Worm (Caenorhabditis elegans) whole organism, early embryonic: ENCODE results near the gene lys-7.

Experiments used
- B0310.2 ChIP-seq: sonication (generic microtip); optimal IDR thresholded peaks from 2 replicates; lab custom pipeline; 2016; ENCODE audit warnings: mild to moderate bottlenecking, missing genetic modification characterization, missing compliant biosample characterization
- F13C5.2 ChIP-seq: sonication (generic microtip); optimal IDR thresholded peaks from 2 replicates; lab custom pipeline; 2017; ENCODE audit warnings: mild to moderate bottlenecking, missing genetic modification characterization, inconsistent platforms, missing compliant biosample characterization
- aly-1 ChIP-seq: sonication (generic microtip); optimal IDR thresholded peaks from 2 replicates; lab custom pipeline; 2016; ENCODE audit warnings: missing genetic modification characterization, missing compliant biosample characterization
- ama-1 ChIP-seq: fragments of 150-350 bp; optimal IDR thresholded peaks from 2 replicates; lab custom pipeline; 2014
- ceh-13 ChIP-seq: fragments of 200-800 bp; sonication (Bioruptor generic); optimal IDR thresholded peaks from 2 replicates; lab custom pipeline; 2018; ENCODE audit warnings: mild to moderate bottlenecking, missing genetic modification characterization, missing compliant biosample characterization
- ceh-36 ChIP-seq: sonication (generic microtip); optimal IDR thresholded peaks from 2 replicates; lab custom pipeline; 2016; ENCODE audit warnings: missing genetic modification characterization, inconsistent platforms, missing compliant biosample characterization
- ets-7 ChIP-seq: sonication (generic microtip); optimal IDR thresholded peaks from 2 replicates; lab custom pipeline; 2016; ENCODE audit warnings: missing genotype, missing genetic modification characterization, missing compliant biosample characterization
- flt-1 ChIP-seq: fragments of 200-800 bp; sonication (Bioruptor generic); IDR thresholded peaks from 2 replicates; pipeline ENCODE4 v1.3.6; 2022; ENCODE audit warnings: missing genetic modification characterization, missing compliant biosample characterization
- hmbx-1 ChIP-seq: sonication (generic microtip); optimal IDR thresholded peaks from 2 replicates; lab custom pipeline; 2016; ENCODE audit warnings: mild to moderate bottlenecking, missing genetic modification characterization, missing compliant biosample characterization
- hmg-4 ChIP-seq: fragments of 200-800 bp; sonication (Bioruptor generic); optimal IDR thresholded peaks from 2 replicates; lab custom pipeline; 2018; ENCODE audit warnings: mild to moderate bottlenecking, missing genetic modification characterization, missing compliant biosample characterization
- hnd-1 ChIP-seq: sonication (generic microtip); optimal IDR thresholded peaks from 2 replicates; lab custom pipeline; 2016; ENCODE audit warnings: missing genetic modification characterization, missing compliant biosample characterization
- pes-1 ChIP-seq: fragments of 200-800 bp; sonication (Bioruptor generic); IDR thresholded peaks from 2 replicates; pipeline ENCODE4 v1.3.6; 2022; ENCODE audit warnings: missing genetic modification reagents, missing genetic modification characterization, missing compliant biosample characterization
- scrt-1 ChIP-seq: fragments of 200-800 bp; sonication (Bioruptor generic); IDR thresholded peaks from 2 replicates; pipeline ENCODE4 v1.3.6; 2022; ENCODE audit warnings: missing genetic modification characterization, missing compliant biosample characterization
- sea-1 ChIP-seq: fragments of 200-800 bp; sonication (Bioruptor generic); conservative IDR thresholded peaks from 2 replicates; pipeline ENCODE4 v1.3.6; 2022; ENCODE audit warnings: missing genetic modification characterization, missing compliant biosample characterization
- tbx-11 ChIP-seq: fragments of 200-800 bp; sonication (Bioruptor generic); IDR thresholded peaks from 2 replicates; pipeline ENCODE4 v1.3.6; 2022; ENCODE audit warnings: missing genetic modification characterization, missing compliant biosample characterization
- tbx-37 ChIP-seq: fragments of 200-800 bp; sonication (Bioruptor generic); conservative IDR thresholded peaks from 2 replicates; pipeline ENCODE4 v1.3.6; 2022; ENCODE audit warnings: missing genetic modification reagents, missing genetic modification characterization, missing compliant biosample characterization
- tra-4 ChIP-seq: sonication (generic microtip); optimal IDR thresholded peaks from 2 replicates; lab custom pipeline; 2017; ENCODE audit warnings: missing genetic modification characterization, missing compliant biosample characterization

lys-7 gene

DNA sequence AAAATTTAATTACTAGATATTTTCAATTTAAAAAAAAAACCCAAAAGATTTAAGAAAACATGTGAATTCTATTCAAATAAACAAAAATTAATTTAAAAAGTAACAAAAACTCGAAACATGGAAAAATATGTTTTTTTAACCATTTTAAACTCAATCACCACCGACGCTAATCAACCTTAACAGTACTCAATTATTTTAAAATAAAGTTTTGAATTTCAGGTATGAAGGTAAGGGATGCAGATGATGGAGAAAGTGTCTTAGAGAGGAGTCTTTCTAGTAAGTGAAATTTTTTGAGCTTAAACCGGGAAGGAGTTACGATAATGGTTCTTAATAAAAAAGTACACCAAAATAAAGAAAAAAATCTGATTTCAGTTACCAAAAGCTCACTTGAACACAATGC lies 18.9 kb downstream of the lys-7 start, which contains the start of gene slc-28.1:
TSS of gene slc-28.1 (plus strand) at position 301 of the 400 bp plus-strand sequence.
- TF ChIP-seq B0310.2 (no peak), hmg-4 (GFP tag; lab: Kevin White, UChicago) (no peak), F13C5.2 (no peak)

DNA sequence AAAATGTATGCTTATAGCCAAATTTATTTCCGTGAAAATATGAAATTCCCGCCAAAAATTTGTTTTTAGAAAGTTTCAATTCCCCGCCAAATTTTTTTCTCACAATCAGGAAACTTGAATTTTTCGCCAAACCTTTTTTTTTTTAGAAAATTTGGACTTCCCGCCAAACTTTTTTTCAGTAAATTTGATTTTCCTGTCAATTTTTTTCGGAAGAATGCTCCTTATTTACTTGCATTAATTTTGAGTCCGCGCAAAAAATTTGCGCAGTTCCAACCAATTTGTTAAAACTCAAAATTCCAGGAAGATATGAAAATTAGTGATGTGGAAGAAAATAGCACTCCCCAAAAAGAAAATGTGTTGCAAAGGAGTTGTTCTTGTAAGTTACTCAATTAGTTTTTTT lies 22.5 kb downstream of the lys-7 start, which contains the start of gene slc-28.2:
TSS of gene slc-28.2 (plus strand) at position 301 of the 400 bp plus-strand sequence.
- TF ChIP-seq hmg-4 (GFP tag; lab: Kevin White, UChicago), result no peak
- TF ChIP-seq F13C5.2, result no peak
- no peak for TF ChIP-seq ceh-36 (tag; lab: Kevin White, UChicago)
- TF ChIP-seq ets-7, result no peak
- TF ChIP-seq hmbx-1 (tag; lab: Kevin White, UChicago), result no peak
- no peak for TF ChIP-seq ama-1
- no peak for TF ChIP-seq aly-1 (tag; lab: Kevin White, UChicago)
- TF ChIP-seq pes-1 (GFP tag; lab: Robert Waterston, UW), result no peak
- no peak for TF ChIP-seq sea-1 (GFP tag; lab: Robert Waterston, UW)
- no peak for TF ChIP-seq tra-4 (tag; lab: Kevin White, UChicago)
- no peak for TF ChIP-seq hnd-1 (tag; lab: Kevin White, UChicago)
- TF ChIP-seq scrt-1, result no peak
- no peak for TF ChIP-seq flt-1
- TF ChIP-seq tbx-37 (GFP tag; lab: Robert Waterston, UW), result no peak
- TF ChIP-seq ceh-13 (GFP tag; lab: Kevin White, UChicago), result no peak
- no peak for TF ChIP-seq B0310.2

ce11 chrV:3455135-3455747 lies 27.2 kb downstream of the lys-7 start:
- TF ChIP-seq tra-4 (tag; lab: Kevin White, UChicago), result peak; percentile 3
- TF ChIP-seq ama-1, result no peak

DNA sequence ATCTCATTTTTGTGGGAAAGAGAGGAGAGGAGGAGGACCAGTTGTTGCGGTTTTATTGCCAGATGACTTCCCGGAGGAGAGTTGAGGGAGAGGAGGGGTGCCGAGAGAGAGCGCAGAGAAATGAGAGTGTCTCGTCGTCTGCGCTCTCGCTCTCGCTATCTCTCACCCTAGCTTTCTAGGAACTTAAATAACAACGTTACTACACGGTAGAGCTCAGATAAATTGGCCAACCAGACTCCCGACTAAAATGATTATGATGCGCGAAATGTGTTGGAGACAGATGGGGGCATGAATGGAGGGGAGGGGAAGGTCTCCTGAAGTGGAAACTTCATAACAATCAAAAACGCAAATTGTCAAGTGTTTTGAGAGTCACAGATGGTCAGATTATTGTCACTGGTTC lies 27.8 kb downstream of the lys-7 start:
- TF ChIP-seq tbx-11 (GFP tag; lab: Robert Waterston, UW) (no peak), ama-1 (no peak), ceh-13 (GFP tag; lab: Kevin White, UChicago) (no peak), sea-1 (GFP tag; lab: Robert Waterston, UW) (no peak), hnd-1 (tag; lab: Kevin White, UChicago) (no peak), hmbx-1 (tag; lab: Kevin White, UChicago) (no peak), aly-1 (tag; lab: Kevin White, UChicago) (no peak), tra-4 (tag; lab: Kevin White, UChicago) (no peak), B0310.2 (no peak), tbx-37 (GFP tag; lab: Robert Waterston, UW) (no peak), flt-1 (no peak), scrt-1 (no peak), ets-7 (no peak), F13C5.2 (no peak)

DNA sequence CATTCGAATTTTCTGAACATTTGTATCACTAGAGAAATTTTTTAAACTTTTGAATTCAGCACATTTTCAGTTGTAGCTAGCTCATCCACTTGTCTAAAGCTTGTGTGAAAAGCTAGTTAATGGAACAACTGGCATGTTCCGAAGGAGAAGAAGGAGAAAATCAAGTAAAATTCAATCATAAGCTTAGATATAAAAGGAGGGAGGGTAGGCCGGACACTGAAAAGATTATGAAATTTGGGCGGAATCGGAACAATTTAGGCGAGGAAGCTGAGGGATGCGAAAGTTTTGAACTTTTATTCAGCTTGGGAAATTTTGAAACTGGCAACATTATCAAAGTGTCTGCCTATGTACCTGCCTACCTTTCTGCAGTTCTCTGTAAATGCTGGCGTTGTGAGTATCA lies 29.9 kb downstream of the lys-7 start:
- TF ChIP-seq hmg-4 (GFP tag; lab: Kevin White, UChicago), result no peak
- no peak for TF ChIP-seq aly-1 (tag; lab: Kevin White, UChicago)
- no peak for TF ChIP-seq scrt-1
- TF ChIP-seq ceh-13 (GFP tag; lab: Kevin White, UChicago), result no peak
- TF ChIP-seq tbx-37 (GFP tag; lab: Robert Waterston, UW), result no peak
- no peak for TF ChIP-seq tbx-11 (GFP tag; lab: Robert Waterston, UW)
- TF ChIP-seq F13C5.2, result no peak
- TF ChIP-seq sea-1 (GFP tag; lab: Robert Waterston, UW), result no peak
- TF ChIP-seq ama-1, result no peak
- no peak for TF ChIP-seq pes-1 (GFP tag; lab: Robert Waterston, UW)
- TF ChIP-seq B0310.2, result no peak
- no peak for TF ChIP-seq tra-4 (tag; lab: Kevin White, UChicago)
- TF ChIP-seq ceh-36 (tag; lab: Kevin White, UChicago), result no peak
- TF ChIP-seq hmbx-1 (tag; lab: Kevin White, UChicago), result no peak

DNA sequence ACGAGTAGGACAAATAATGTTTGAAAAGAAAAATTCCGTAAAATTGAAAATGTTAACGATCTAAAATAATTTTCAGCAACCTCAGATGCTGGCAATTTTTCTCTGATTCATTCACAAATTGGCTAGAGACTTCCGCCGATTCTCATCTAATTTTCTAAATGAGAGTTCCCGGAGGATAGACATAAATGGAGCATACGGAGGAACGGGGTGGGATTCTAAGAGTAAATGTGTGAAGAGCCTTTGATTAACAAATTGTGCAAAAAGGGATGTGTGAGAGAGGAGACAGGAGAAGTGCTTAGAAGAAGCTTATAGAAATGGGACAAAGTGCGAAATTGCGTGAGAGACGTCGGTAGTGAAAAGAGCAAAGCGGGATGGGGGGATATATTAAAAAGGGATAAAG lies 30.8 kb downstream of the lys-7 start:
- TF ChIP-seq hmbx-1 (tag; lab: Kevin White, UChicago), result no peak
- TF ChIP-seq ets-7, result no peak
- TF ChIP-seq tra-4 (tag; lab: Kevin White, UChicago), result no peak
- no peak for TF ChIP-seq ama-1
- no peak for TF ChIP-seq ceh-13 (GFP tag; lab: Kevin White, UChicago)
- TF ChIP-seq hmg-4 (GFP tag; lab: Kevin White, UChicago), result no peak
- TF ChIP-seq pes-1 (GFP tag; lab: Robert Waterston, UW), result no peak
- TF ChIP-seq tbx-37 (GFP tag; lab: Robert Waterston, UW), result no peak
- no peak for TF ChIP-seq ceh-36 (tag; lab: Kevin White, UChicago)
- TF ChIP-seq scrt-1, result no peak
- TF ChIP-seq flt-1, result no peak
- TF ChIP-seq hnd-1 (tag; lab: Kevin White, UChicago), result no peak
- no peak for TF ChIP-seq B0310.2
- no peak for TF ChIP-seq aly-1 (tag; lab: Kevin White, UChicago)
- TF ChIP-seq tbx-11 (GFP tag; lab: Robert Waterston, UW), result no peak
- TF ChIP-seq sea-1 (GFP tag; lab: Robert Waterston, UW), result no peak
- no peak for TF ChIP-seq F13C5.2

- TF ChIP-seq ama-1 (no peak), F13C5.2 (no peak), ceh-13 (GFP tag; lab: Kevin White, UChicago) (no peak), scrt-1 (no peak), flt-1 (no peak), ceh-36 (tag; lab: Kevin White, UChicago) (no peak), aly-1 (tag; lab: Kevin White, UChicago) (no peak), hnd-1 (tag; lab: Kevin White, UChicago) (no peak), tbx-37 (GFP tag; lab: Robert Waterston, UW) (no peak), sea-1 (GFP tag; lab: Robert Waterston, UW) (no peak), B0310.2 (no peak)
Measured at ce11 chrV:3450351-3450750, 32.0 kb downstream of the lys-7 start.

DNA sequence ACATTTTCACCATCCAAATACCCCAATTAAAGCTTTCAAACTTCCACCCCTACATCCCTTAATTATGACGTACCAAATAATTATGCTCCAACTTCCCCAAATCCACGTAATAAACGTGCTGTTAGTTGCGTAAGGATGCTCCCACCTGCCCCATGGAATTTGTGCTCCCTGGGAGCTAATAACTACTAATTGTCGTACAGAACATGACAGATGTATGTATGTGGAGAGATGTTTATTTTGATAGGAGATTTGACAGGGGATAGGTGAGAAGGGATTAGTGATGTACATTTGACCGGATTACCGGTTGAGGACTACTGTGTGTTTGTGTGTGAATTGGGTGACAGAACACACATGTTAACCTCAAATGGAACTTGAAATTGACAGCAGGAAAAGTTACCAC lies 32.6 kb downstream of the lys-7 start:
- peak; percentile 70 for TF ChIP-seq ceh-36 (tag; lab: Kevin White, UChicago)
- TF ChIP-seq tbx-37 (GFP tag; lab: Robert Waterston, UW), result no peak
